Worm (Caenorhabditis elegans): ENCODE data around the gene srt-16.

- TF ChIP-seq him-1 (tag; optimal IDR thresholded peaks at IDR 0.05) (no peak), W03F9.2 (tag; optimal IDR thresholded peaks at IDR 0.05) (no peak)
Measured at ce11 chrV:3021306-3021705, 43.0 kb downstream of the srt-16 start, which contains the start of gene irld-12.

Data from whole organism, L4/young adult.